Fruit fly (Drosophila melanogaster) whole organism, embryonic: ENCODE results near the gene Acp29AB.

Experiments
- CG10462 ChIP-seq: fragments of 200-800 bp; sonication (Bioruptor generic); optimal IDR thresholded peaks from 2 replicates; lab custom pipeline; 2016; ENCODE audit warnings: missing biosample characterization, missing genetic modification characterization
- CG10543 ChIP-seq: fragments of 200-800 bp; sonication (Bioruptor generic); optimal IDR thresholded peaks from 3 replicates; lab custom pipeline; 2017; ENCODE audit warnings: missing biosample characterization, mild to moderate bottlenecking, missing genetic modification characterization, moderate library complexity
- CG13123 ChIP-seq: fragments of 200-800 bp; sonication (Bioruptor generic); optimal IDR thresholded peaks from 2 replicates; lab custom pipeline; 2016; ENCODE audit warnings: missing biosample characterization, missing genetic modification characterization
- CG13287 ChIP-seq: fragments of 200-800 bp; sonication (Bioruptor generic); IDR thresholded peaks from 2 replicates; pipeline ENCODE4 v1.3.6; 2022; ENCODE audit warnings: missing biosample characterization, missing genetic modification characterization; ENCODE audit not compliant: partially characterized antibody
- CG14014 ChIP-seq: fragments of 200-800 bp; sonication (Bioruptor generic); IDR thresholded peaks from 2 replicates; pipeline ENCODE4 v1.3.6; 2022; ENCODE audit warnings: missing biosample characterization, missing genetic modification characterization
- CG15073 ChIP-seq: fragments of 200-800 bp; sonication (Bioruptor generic); optimal IDR thresholded peaks from 2 replicates; lab custom pipeline; 2016; ENCODE audit warnings: missing biosample characterization, missing genetic modification characterization
- CG18011 ChIP-seq: fragments of 200-800 bp; sonication (Bioruptor generic); optimal IDR thresholded peaks from 2 replicates; lab custom pipeline; 2017; ENCODE audit warnings: missing biosample characterization, missing genetic modification characterization, mild to moderate bottlenecking, moderate library complexity, missing genotype
- CG2129 ChIP-seq: fragments of 200-800 bp; sonication (Bioruptor generic); IDR thresholded peaks from 2 replicates; pipeline ENCODE4 v1.3.6; 2022; ENCODE audit warnings: missing biosample characterization, missing genetic modification characterization; ENCODE audit not compliant: partially characterized antibody
- CG30020 ChIP-seq: fragments of 200-800 bp; optimal IDR thresholded peaks from 2 replicates; lab custom pipeline; 2019; ENCODE audit warnings: missing biosample characterization, mild to moderate bottlenecking, missing genetic modification characterization, moderate library complexity
- CG31441 ChIP-seq: fragments of 200-800 bp; sonication (Bioruptor generic); IDR thresholded peaks from 2 replicates; pipeline ENCODE4 v1.3.6; 2022; ENCODE audit warnings: missing biosample characterization, missing genetic modification characterization
- CG4404 ChIP-seq: fragments of 200-800 bp; sonication (Bioruptor generic); IDR thresholded peaks from 2 replicates; pipeline ENCODE4 v1.3.6; 2022; ENCODE audit warnings: missing biosample characterization, missing genetic modification characterization
- CG4424 ChIP-seq: fragments of 200-800 bp; sonication (Bioruptor generic); optimal IDR thresholded peaks from 3 replicates; lab custom pipeline; 2016; ENCODE audit warnings: missing biosample characterization, missing genetic modification characterization
- CG4617 ChIP-seq: fragments of 200-800 bp; sonication (Bioruptor generic); optimal IDR thresholded peaks from 3 replicates; lab custom pipeline; 2016; ENCODE audit warnings: missing biosample characterization, missing genetic modification characterization, borderline replicate concordance
- CG8388 ChIP-seq: fragments of 200-800 bp; sonication (Bioruptor generic); optimal IDR thresholded peaks from 2 replicates; lab custom pipeline; 2019; ENCODE audit warnings: missing biosample characterization, mild to moderate bottlenecking, missing genetic modification characterization, moderate library complexity
- CG9932 ChIP-seq: fragments of 200-800 bp; sonication (Bioruptor generic); IDR thresholded peaks from 2 replicates; pipeline ENCODE4 v1.3.6; 2022; ENCODE audit warnings: missing biosample characterization, missing genetic modification characterization
- Deaf1 ChIP-seq: fragments of 200-800 bp; optimal IDR thresholded peaks from 3 replicates; lab custom pipeline; 2019; ENCODE audit warnings: missing biosample characterization, mild to moderate bottlenecking, missing genetic modification characterization, moderate library complexity
- Dip2 ChIP-seq: fragments of 200-800 bp; sonication (Bioruptor generic); IDR thresholded peaks from 2 replicates; pipeline ENCODE4 v1.3.6; 2022; ENCODE audit warnings: missing biosample characterization, missing genetic modification characterization
- Dip3 ChIP-seq: fragments of 200-800 bp; sonication (Bioruptor generic); optimal IDR thresholded peaks from 3 replicates; lab custom pipeline; 2016; ENCODE audit warnings: missing biosample characterization, missing genetic modification characterization
- Dp ChIP-seq: fragments of 200-800 bp; sonication (Bioruptor generic); optimal IDR thresholded peaks from 2 replicates; lab custom pipeline; 2018; ENCODE audit warnings: missing biosample characterization, mild to moderate bottlenecking, missing genetic modification characterization, moderate library complexity
- E2f1 ChIP-seq: fragments of 200-800 bp; sonication (Bioruptor generic); IDR thresholded peaks from 2 replicates; pipeline ENCODE4 v1.3.6; 2022; ENCODE audit warnings: missing biosample characterization, missing genetic modification characterization
- E2f2 ChIP-seq: fragments of 200-800 bp; sonication (Bioruptor generic); IDR thresholded peaks from 2 replicates; pipeline ENCODE4 v1.3.6; 2022; ENCODE audit warnings: missing biosample characterization, missing genetic modification characterization
- Fer3 ChIP-seq: fragments of 200-800 bp; sonication (Bioruptor generic); optimal IDR thresholded peaks from 2 replicates; lab custom pipeline; 2018; ENCODE audit warnings: missing biosample characterization, mild to moderate bottlenecking, missing genetic modification characterization, moderate library complexity
- Hand ChIP-seq: fragments of 200-800 bp; sonication (Bioruptor generic); optimal IDR thresholded peaks from 2 replicates; lab custom pipeline; 2017; ENCODE audit warnings: mild to moderate bottlenecking, missing biosample characterization, missing genetic modification reagents, missing genetic modification characterization
- Hr3 ChIP-seq: fragments of 200-800 bp; sonication (Bioruptor generic); optimal IDR thresholded peaks from 3 replicates; lab custom pipeline; 2016; ENCODE audit warnings: missing biosample characterization, missing genetic modification characterization
- Hr51 ChIP-seq, 2 experiments: fragments of 200-800 bp; sonication (Bioruptor generic); optimal IDR thresholded peaks; 2 replicates in 1 of 2; 3 replicates in 1 of 2; lab custom pipeline; 2016 to 2018; ENCODE audit warnings: missing biosample characterization in 2 of 2, missing genetic modification characterization in 2 of 2, mild to moderate bottlenecking in 1 of 2, moderate library complexity in 1 of 2
- Mad ChIP-seq: fragments of 200-800 bp; sonication (Bioruptor generic); optimal IDR thresholded peaks from 2 replicates; lab custom pipeline; 2016; ENCODE audit warnings: missing biosample characterization, missing genetic modification characterization
- Opbp ChIP-seq: fragments of 200-800 bp; sonication (Bioruptor generic); IDR thresholded peaks from 3 replicates; pipeline ENCODE4 v1.3.6; 2022; ENCODE audit warnings: missing biosample characterization, missing genetic modification characterization; ENCODE audit not compliant: partially characterized antibody
- Pdp1 ChIP-seq, 2 experiments: fragments of 200-800 bp; sonication (Bioruptor generic); optimal IDR thresholded peaks; 3 replicates each; lab custom pipeline; 2016; ENCODE audit warnings: missing biosample characterization in 2 of 2, missing genetic modification characterization in 2 of 2, mild to moderate bottlenecking in 1 of 2, moderate library complexity in 1 of 2
- Poxn ChIP-seq: fragments of 200-800 bp; sonication (Bioruptor generic); IDR thresholded peaks from 2 replicates; pipeline ENCODE4 v1.3.6; 2022; ENCODE audit warnings: missing biosample characterization, missing genetic modification characterization
- Ptx1 ChIP-seq: fragments of 200-800 bp; sonication (Bioruptor generic); IDR thresholded peaks from 2 replicates; pipeline ENCODE4 v1.3.6; 2022; ENCODE audit warnings: missing biosample characterization, missing genetic modification characterization
- Sox100B ChIP-seq: fragments of 200-800 bp; sonication (Bioruptor generic); optimal IDR thresholded peaks from 3 replicates; lab custom pipeline; 2018; ENCODE audit warnings: missing biosample characterization, mild to moderate bottlenecking, missing genetic modification characterization
- Trl ChIP-seq, 3 experiments: fragments of >200 bp in 2 of 3; fragments of 200-800 bp in 1 of 3; sonication (Bioruptor generic) in 1 of 3; optimal IDR thresholded peaks; 2 replicates in 1 of 3; 3 replicates in 2 of 3; lab custom pipeline; 2016 to 2017; ENCODE audit warnings: missing biosample characterization in 1 of 3, missing genetic modification characterization in 1 of 3
- ab ChIP-seq: fragments of 200-800 bp; sonication (Bioruptor generic); optimal IDR thresholded peaks from 2 replicates; lab custom pipeline; 2016; ENCODE audit warnings: missing biosample characterization, missing genetic modification characterization
- ase ChIP-seq: fragments of 200-800 bp; sonication (Bioruptor generic); IDR thresholded peaks from 3 replicates; pipeline ENCODE4 v1.3.6; 2022; ENCODE audit warnings: missing biosample characterization, missing genetic modification characterization
- az2 ChIP-seq: fragments of 200-800 bp; sonication (Bioruptor generic); optimal IDR thresholded peaks from 3 replicates; lab custom pipeline; 2016; ENCODE audit warnings: missing biosample characterization, missing genetic modification characterization
- chinmo ChIP-seq: fragments of 200-800 bp; sonication (Bioruptor generic); IDR thresholded peaks from 4 replicates; pipeline ENCODE4 v1.3.6; 2022; ENCODE audit warnings: missing biosample characterization, missing genetic modification characterization; ENCODE audit not compliant: partially characterized antibody
- chm ChIP-seq: fragments of 200-800 bp; sonication (Bioruptor generic); IDR thresholded peaks from 2 replicates; pipeline ENCODE4 v1.3.6; 2022; ENCODE audit warnings: missing biosample characterization, missing genetic modification characterization
- en ChIP-seq: fragments of 200-800 bp; sonication (Bioruptor generic); optimal IDR thresholded peaks from 2 replicates; lab custom pipeline; 2016; ENCODE audit warnings: missing biosample characterization, missing genetic modification characterization
- ftz-f1 ChIP-seq: fragments of 200-800 bp; sonication (Bioruptor generic); optimal IDR thresholded peaks from 2 replicates; lab custom pipeline; 2016; ENCODE audit warnings: missing biosample characterization, missing genetic modification characterization
- gt ChIP-seq: fragments of 200-800 bp; sonication (Bioruptor generic); IDR thresholded peaks from 2 replicates; pipeline ENCODE4 v1.3.6; 2022; ENCODE audit warnings: missing biosample characterization, missing genetic modification characterization
- hbn ChIP-seq: fragments of 200-800 bp; sonication (Bioruptor generic); IDR thresholded peaks from 2 replicates; pipeline ENCODE4 v1.3.6; 2022; ENCODE audit warnings: missing biosample characterization, missing genetic modification characterization; ENCODE audit not compliant: partially characterized antibody
- lab ChIP-seq: fragments of 200-800 bp; sonication (Bioruptor generic); optimal IDR thresholded peaks from 3 replicates; lab custom pipeline; 2017; ENCODE audit warnings: missing biosample characterization, missing genetic modification characterization, mild to moderate bottlenecking, moderate library complexity, missing genetic modification reagents
- mam ChIP-seq: fragments of 200-800 bp; sonication (Bioruptor generic); optimal IDR thresholded peaks from 3 replicates; lab custom pipeline; 2016; ENCODE audit warnings: missing biosample characterization, missing genetic modification characterization
- stc ChIP-seq: fragments of 200-800 bp; sonication (Bioruptor generic); IDR thresholded peaks from 2 replicates; pipeline ENCODE4 v1.3.6; 2022; ENCODE audit warnings: missing biosample characterization, missing genetic modification characterization
- vfl ChIP-seq: fragments of 200-800 bp; sonication (Bioruptor generic); optimal IDR thresholded peaks from 2 replicates; lab custom pipeline; 2016; ENCODE audit warnings: missing biosample characterization, missing genetic modification characterization
- zf30C ChIP-seq: fragments of 200-800 bp; sonication (Bioruptor generic); optimal IDR thresholded peaks from 3 replicates; lab custom pipeline; 2018; ENCODE audit warnings: missing biosample characterization, mild to moderate bottlenecking, missing genetic modification characterization
- zfh1 ChIP-seq: fragments of 200-800 bp; sonication (Bioruptor generic); IDR thresholded peaks from 3 replicates; pipeline ENCODE4 v1.3.6; 2022; ENCODE audit warnings: missing biosample characterization, missing genetic modification characterization

The Acp29AB gene

dm6 chr2L:8403286-8404270 lies 10.6 kb upstream of the Acp29AB start, which contains the start of gene emb (continued):
- TF ChIP-seq CG18011 (GFP tag; lab: Kevin White, UChicago) (no peak), CG10462 (GFP tag; lab: Kevin White, UChicago) (no peak), Hand (no peak), mam (GFP tag; lab: Kevin White, UChicago) (peak; percentile 62), Trl (optimal IDR thresholded peaks at IDR 0.05; lab: Kevin White, UChicago) (no peak), Trl (GFP tag; optimal IDR thresholded peaks at IDR 0.05; lab: Kevin White, UChicago) (peak; percentile 50), stc (GFP tag; lab: Robert Waterston, UW) (no peak), Mad (GFP tag; lab: Kevin White, UChicago) (peak; percentile 65), CG31441 (GFP tag; lab: Robert Waterston, UW) (no peak), Pdp1 (GFP tag; optimal IDR thresholded peaks at IDR 0.05; lab: Kevin White, UChicago) (peak in 1 of 2 experiments; percentile 17), CG8388 (GFP tag; lab: Kevin White, UChicago) (peak; percentile 4), lab (no peak), Ptx1 (GFP tag; lab: Robert Waterston, UW) (0 out of 2 replicates have a peak, but pooled peaks have one; percentile 2), Hr3 (GFP tag; lab: Kevin White, UChicago) (peak; percentile 43), Hr51 (GFP tag; optimal IDR thresholded peaks at IDR 0.05; lab: Kevin White, UChicago) (peak in 1 of 2 experiments; percentile 15), Dip3 (no peak), ase (GFP tag; lab: Robert Waterston, UW) (no peak), ftz-f1 (GFP tag; lab: Kevin White, UChicago) (peak; percentile 19), CG30020 (tag; lab: Kevin White, UChicago) (peak; percentile 71), Dp (GFP tag; lab: Kevin White, UChicago) (peak; percentile 65), E2f1 (GFP tag; lab: Robert Waterston, UW) (no peak), Dip2 (GFP tag; lab: Robert Waterston, UW) (no peak), gt (GFP tag; lab: Robert Waterston, UW) (no peak), az2 (GFP tag; lab: Kevin White, UChicago) (peak; percentile 51), CG15073 (no peak), ab (GFP tag; lab: Kevin White, UChicago) (no peak), chinmo (GFP tag; lab: Robert Waterston, UW) (peak; percentile 98), vfl (GFP tag; lab: Kevin White, UChicago) (peak; percentile 34), E2f2 (peak; percentile 62; the same call in 1 of the 2 replicates), Poxn (GFP tag; lab: Robert Waterston, UW) (no peak), Sox100B (GFP tag; lab: Kevin White, UChicago) (no peak), zf30C (GFP tag; lab: Kevin White, UChicago) (no peak), CG4404 (GFP tag; lab: Robert Waterston, UW) (no peak), CG4424 (GFP tag; lab: Kevin White, UChicago) (peak; percentile 73), en (GFP tag; lab: Kevin White, UChicago) (no peak), Opbp (peak; percentile 96), CG4617 (GFP tag; lab: Kevin White, UChicago) (peak; percentile 61), hbn (GFP tag; lab: Robert Waterston, UW) (peak; percentile 80), CG9932 (peak; percentile 62), zfh1 (GFP tag; lab: Robert Waterston, UW) (peak; percentile 36; the same call in 1 of the 3 replicates), CG2129 (peak; percentile 67; the same call in 1 of the 2 replicates), Deaf1 (tag; lab: Kevin White, UChicago) (no peak), CG13287 (GFP tag; lab: Robert Waterston, UW) (peak; percentile 93), CG10543 (GFP tag; lab: Kevin White, UChicago) (no peak), chm (GFP tag; lab: Robert Waterston, UW) (peak; percentile 17; the same call in 1 of the 2 replicates), CG14014 (GFP tag; lab: Robert Waterston, UW) (0 out of 2 replicates have a peak, but pooled peaks have one; percentile 19), Fer3 (tag; lab: Kevin White, UChicago) (peak; percentile 30), CG13123 (GFP tag; lab: Kevin White, UChicago) (no peak)
